Worm (Caenorhabditis elegans): ENCODE results near the gene mex-1.

The mex-1 gene

ce11 chrII:11960596-11961217 is 7.7 kb upstream of the mex-1 start (continued):
- peak; percentile 73 for TF ChIP-seq snu-23 (GFP tag; optimal IDR thresholded peaks at IDR 0.05)
- TF ChIP-seq nhr-19 (GFP tag; conservative IDR thresholded peaks at IDR 0.05): peak; percentile 77
- peak; percentile 87 for TF ChIP-seq fkh-8 (tag; optimal IDR thresholded peaks at IDR 0.05)
- peak in 1 of 2 experiments; percentile 2 for TF ChIP-seq mdl-1 (tag; optimal IDR thresholded peaks at IDR 0.05)
- no peak for TF ChIP-seq nhr-12 (tag; optimal IDR thresholded peaks at IDR 0.05)
- peak; percentile 39; the same call in 1 of the 2 replicates for TF ChIP-seq mab-9 (GFP tag; IDR thresholded peaks at IDR 0.05)
- peak; percentile 71 for TF ChIP-seq nhr-90 (tag; optimal IDR thresholded peaks at IDR 0.05; ENCODE audit: poor library complexity)
- TF ChIP-seq lin-39 (tag; optimal IDR thresholded peaks at IDR 0.05): peak; percentile 22
- TF ChIP-seq F16B12.6 (tag; optimal IDR thresholded peaks at IDR 0.05): peak; percentile 45
- TF ChIP-seq nhr-28 (tag; optimal IDR thresholded peaks at IDR 0.05): no peak
- TF ChIP-seq nhr-77 (tag; optimal IDR thresholded peaks at IDR 0.05): peak; percentile 47
- no peak for TF ChIP-seq pqm-1 (tag; optimal IDR thresholded peaks at IDR 0.05)
- no peak for TF ChIP-seq C34B4.2 (tag; optimal IDR thresholded peaks at IDR 0.05)
- no peak for TF ChIP-seq nhr-84 (tag; optimal IDR thresholded peaks at IDR 0.05)
- no peak for TF ChIP-seq unc-62 (GFP tag; optimal IDR thresholded peaks at IDR 0.05)
- TF ChIP-seq ztf-4 (tag; optimal IDR thresholded peaks at IDR 0.05): no peak
- TF ChIP-seq sptf-1 (tag; optimal IDR thresholded peaks at IDR 0.05): no peak
- no peak for TF ChIP-seq isw-1 (GFP tag; IDR thresholded peaks at IDR 0.05)
- no peak for TF ChIP-seq ceh-63 (GFP tag; optimal IDR thresholded peaks at IDR 0.05)
- TF ChIP-seq dsc-1 (tag; optimal IDR thresholded peaks at IDR 0.05): peak; percentile 81
- TF ChIP-seq ceh-88 (GFP tag; IDR thresholded peaks at IDR 0.05): peak; percentile 45; the same call in 1 of the 2 replicates
- TF ChIP-seq sox-4 (tag; optimal IDR thresholded peaks at IDR 0.05): peak; percentile 27
- TF ChIP-seq egl-13 (tag; optimal IDR thresholded peaks at IDR 0.05): peak; percentile 76
- TF ChIP-seq lsy-2 (tag; optimal IDR thresholded peaks at IDR 0.05): peak; percentile 53 to 59
- TF ChIP-seq efl-3 (GFP tag; optimal IDR thresholded peaks at IDR 0.05): no peak
- TF ChIP-seq ces-1 (GFP tag; optimal IDR thresholded peaks at IDR 0.05): no peak
- peak; percentile 73 for TF ChIP-seq pax-3 (tag; optimal IDR thresholded peaks at IDR 0.05)
- TF ChIP-seq alr-1 (tag; optimal IDR thresholded peaks at IDR 0.05; ENCODE audit: borderline replicate concordance): no peak
- TF ChIP-seq zip-4 (GFP tag; optimal IDR thresholded peaks at IDR 0.05): peak; percentile 42
- TF ChIP-seq ama-1 (optimal IDR thresholded peaks at IDR 0.05): no peak
- TF ChIP-seq zag-1 (tag; optimal IDR thresholded peaks at IDR 0.05): no peak
- no peak for TF ChIP-seq aha-1 (tag; optimal IDR thresholded peaks at IDR 0.05)
- peak in 2 of 6 experiments; percentile 5 to 21 for TF ChIP-seq elt-3 (tag; optimal IDR thresholded peaks at IDR 0.05)
- TF ChIP-seq nhr-11 (tag; optimal IDR thresholded peaks at IDR 0.05): no peak
- TF ChIP-seq lin-13 (GFP tag; optimal IDR thresholded peaks at IDR 0.05): no peak
- no peak for TF ChIP-seq ets-5 (GFP tag; IDR thresholded peaks at IDR 0.05)
- TF ChIP-seq xbp-1 (tag; optimal IDR thresholded peaks at IDR 0.05): peak; percentile 59
- peak; percentile 56 for TF ChIP-seq skn-1 (tag; optimal IDR thresholded peaks at IDR 0.05)
- no peak for TF ChIP-seq pag-3 (tag; optimal IDR thresholded peaks at IDR 0.05; ENCODE audit: borderline replicate concordance, insufficient read depth)
- TF ChIP-seq nhr-71 (tag; optimal IDR thresholded peaks at IDR 0.05): peak; percentile 77
- no peak for TF ChIP-seq nhr-237 (tag; optimal IDR thresholded peaks at IDR 0.05)
- peak; percentile 65 for TF ChIP-seq tbx-2 (tag; optimal IDR thresholded peaks at IDR 0.05)
- TF ChIP-seq dpl-1 (GFP tag; optimal IDR thresholded peaks at IDR 0.05): peak; percentile 1 to 17 (median 3)

ce11 chrII:11962083-11962482 is 6.4 kb upstream of the mex-1 start, which contains the start of the genes W03C9.1 and W03C9.2:
Gene W03C9.1 (minus strand): TSS chrII:11962128.
Gene W03C9.2 (plus strand): TSS chrII:11962368.
- no peak for TF ChIP-seq fos-1 (tag; optimal IDR thresholded peaks at IDR 0.05)
- no peak for TF ChIP-seq ceh-63 (GFP tag; optimal IDR thresholded peaks at IDR 0.05)
- no peak for TF ChIP-seq swsn-7 (tag; optimal IDR thresholded peaks at IDR 0.05)
- no peak for TF ChIP-seq snpc-4 (tag; optimal IDR thresholded peaks at IDR 0.05)
- TF ChIP-seq Y116A8C.19 (tag; optimal IDR thresholded peaks at IDR 0.05; ENCODE audit: borderline replicate concordance): no peak
- no peak for TF ChIP-seq lin-14 (GFP tag; optimal IDR thresholded peaks at IDR 0.05)
- TF ChIP-seq nhr-28 (tag; optimal IDR thresholded peaks at IDR 0.05): no peak
- TF ChIP-seq nhr-237 (tag; optimal IDR thresholded peaks at IDR 0.05): no peak
- no peak for TF ChIP-seq nhr-11 (tag; optimal IDR thresholded peaks at IDR 0.05)
- TF ChIP-seq pqm-1 (tag; optimal IDR thresholded peaks at IDR 0.05): no peak
